Fruit fly (Drosophila melanogaster): ENCODE measurements around the gene CG15646.

CG15646 gene

dm6 chrX:15633313-15633727, 37.5 kb downstream of the CG15646 start, which contains the start of gene sog (continued):
- TF ChIP-seq CG3847 (GFP tag; IDR thresholded peaks at IDR 0.05) (0 out of 2 replicates have a peak, but pooled peaks have one; percentile 11), Sry-δ (GFP tag; optimal IDR thresholded peaks at IDR 0.05) (peak; percentile 15), vvl (GFP tag; IDR thresholded peaks at IDR 0.05) (peak; percentile 47; the same call in 1 of the 2 replicates), ranshi (GFP tag; IDR thresholded peaks at IDR 0.05) (no peak)

DNA sequence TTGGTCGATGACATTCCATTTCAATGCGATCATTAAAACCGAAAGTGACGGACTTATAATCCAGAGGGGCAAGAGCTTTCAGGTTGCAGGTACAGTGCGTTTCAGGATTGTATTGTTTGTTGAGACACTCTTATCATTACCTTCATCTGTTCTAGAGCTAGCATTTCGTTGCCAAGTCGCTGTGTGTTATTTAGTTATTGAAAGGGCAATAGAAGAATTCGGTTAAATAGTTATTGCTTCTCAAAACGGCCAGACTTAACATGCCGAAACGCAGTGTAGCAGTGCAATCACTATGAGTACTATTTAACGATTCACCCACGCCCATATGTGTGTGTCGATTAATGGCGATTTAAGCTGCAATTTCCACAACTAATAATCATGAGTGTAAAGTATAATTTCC, 38.2 kb downstream of the CG15646 start:
- TF ChIP-seq CG17359 (tag; optimal IDR thresholded peaks at IDR 0.05) (peak; percentile 17), tio (GFP tag; optimal IDR thresholded peaks at IDR 0.05) (no peak), Usf (GFP tag; optimal IDR thresholded peaks at IDR 0.05) (no peak), Nf-YC (tag; optimal IDR thresholded peaks at IDR 0.05) (no peak), CG6791 (GFP tag; IDR thresholded peaks at IDR 0.05; ENCODE audit: partially characterized antibody) (no peak), Sox102F (GFP tag; optimal IDR thresholded peaks at IDR 0.05) (peak; percentile 35), unc-4 (GFP tag; IDR thresholded peaks at IDR 0.05; ENCODE audit: partially characterized antibody) (no peak), nerfin-2 (GFP tag; IDR thresholded peaks at IDR 0.05; ENCODE audit: partially characterized antibody) (no peak), CG8089 (GFP tag; optimal IDR thresholded peaks at IDR 0.05) (no peak), dmrt99B (tag; optimal IDR thresholded peaks at IDR 0.05) (peak; percentile 32), CG1832 (GFP tag; optimal IDR thresholded peaks at IDR 0.05) (no peak), chm (GFP tag; IDR thresholded peaks at IDR 0.05) (no peak), lov (optimal IDR thresholded peaks at IDR 0.05) (no peak), lov (GFP tag; IDR thresholded peaks at IDR 0.05) (no peak), CG10267 (tag; optimal IDR thresholded peaks at IDR 0.05) (no peak), row (GFP tag; IDR thresholded peaks at IDR 0.05) (0 out of 3 replicates have a peak, but pooled peaks have one; percentile 28), Med (GFP tag) (peak; percentile 68), CG5953 (GFP tag; IDR thresholded peaks at IDR 0.05) (0 out of 2 replicates have a peak, but pooled peaks have one; percentile 8), Hmx (GFP tag; optimal IDR thresholded peaks at IDR 0.05) (no peak), CG12391 (tag; optimal IDR thresholded peaks at IDR 0.05) (no peak), gem (tag; optimal IDR thresholded peaks at IDR 0.05) (peak; percentile 27), phol (tag; optimal IDR thresholded peaks at IDR 0.05) (peak; percentile 2), CG7839 (tag; optimal IDR thresholded peaks at IDR 0.05) (no peak), schlank (tag; optimal IDR thresholded peaks at IDR 0.05) (no peak), Bdp1 (GFP tag; optimal IDR thresholded peaks at IDR 0.05) (no peak), CG2678 (tag; optimal IDR thresholded peaks at IDR 0.05) (peak; percentile 21), Mad (GFP tag; optimal IDR thresholded peaks at IDR 0.05) (no peak), zfh1 (GFP tag; IDR thresholded peaks at IDR 0.05) (0 out of 3 replicates have a peak, but pooled peaks have one; percentile 7), Ptx1 (GFP tag; IDR thresholded peaks at IDR 0.05) (peak; percentile 33), CG12104 (GFP tag; optimal IDR thresholded peaks at IDR 0.05) (no peak), dysf (GFP tag; IDR thresholded peaks at IDR 0.05) (0 out of 3 replicates have a peak, but pooled peaks have one; percentile 29), HmgZ (tag; optimal IDR thresholded peaks at IDR 0.05) (no peak), ci (GFP tag; IDR thresholded peaks at IDR 0.05) (0 out of 3 replicates have a peak, but pooled peaks have one; percentile 40), CG13424 (tag; optimal IDR thresholded peaks at IDR 0.05) (peak; percentile 8), Rfx (GFP tag; IDR thresholded peaks at IDR 0.05) (no peak), CG10462 (GFP tag; optimal IDR thresholded peaks at IDR 0.05) (no peak), CG30020 (tag; optimal IDR thresholded peaks at IDR 0.05) (no peak), Kr (GFP tag; optimal IDR thresholded peaks at IDR 0.05) (no peak), zen2 (GFP tag; IDR thresholded peaks at IDR 0.05; ENCODE audit: partially characterized antibody) (no peak), unpg (GFP tag; optimal IDR thresholded peaks at IDR 0.05) (peak; percentile 11), Hr3 (GFP tag; optimal IDR thresholded peaks at IDR 0.05) (no peak), Abd-B (GFP tag; optimal IDR thresholded peaks at IDR 0.05) (no peak), Awh (GFP tag; IDR thresholded peaks at IDR 0.05) (no peak), CG10979 (tag; optimal IDR thresholded peaks at IDR 0.05) (no peak), fd96Cb (tag; optimal IDR thresholded peaks at IDR 0.05) (peak; percentile 16)

Data from whole organism, embryonic.